Fruit fly (Drosophila melanogaster): ENCODE measurements around the gene CG15747.

CG15747 gene

DNA sequence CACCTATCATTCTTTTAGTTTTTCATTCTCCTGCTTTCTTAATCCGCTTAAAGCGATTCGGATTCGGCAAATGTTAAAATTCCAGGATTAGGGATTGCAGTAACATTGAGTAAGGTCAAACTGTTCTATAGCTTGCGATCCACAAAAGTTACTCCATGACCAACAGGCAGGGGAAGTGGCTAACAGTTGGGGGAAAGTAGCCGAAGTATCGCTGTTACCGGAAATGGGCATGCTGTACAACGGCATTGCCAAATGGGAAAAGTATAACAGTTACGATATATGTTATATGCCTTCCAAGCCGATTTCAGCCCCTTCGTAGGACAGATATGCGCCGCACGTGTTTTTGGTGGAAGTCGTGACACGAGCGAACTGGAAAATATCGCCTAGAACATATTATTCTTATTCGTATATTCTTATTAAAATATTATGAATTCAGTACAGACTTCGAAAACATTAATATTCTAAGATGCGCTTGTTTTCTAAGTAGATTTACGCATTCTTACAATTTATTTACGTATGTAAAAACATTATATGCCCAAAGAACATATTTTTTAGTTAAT lies 20.2 kb downstream of the CG15747 start (continued):
- no peak for TF ChIP-seq Kr (GFP tag; optimal IDR thresholded peaks at IDR 0.05)
- no peak for TF ChIP-seq Hr51 (GFP tag; optimal IDR thresholded peaks at IDR 0.05)
- TF ChIP-seq ase (GFP tag; IDR thresholded peaks at IDR 0.05) = no peak
- no peak for TF ChIP-seq Max (GFP tag; optimal IDR thresholded peaks at IDR 0.05)
- no peak for TF ChIP-seq gcm (GFP tag; optimal IDR thresholded peaks at IDR 0.05)
- TF ChIP-seq CG7963 (GFP tag; IDR thresholded peaks at IDR 0.05; ENCODE audit: partially characterized antibody) = 0 out of 3 replicates have a peak, but pooled peaks have one; percentile 47
- no peak for TF ChIP-seq CG12104 (GFP tag; optimal IDR thresholded peaks at IDR 0.05)
- no peak for TF ChIP-seq CG6854 (GFP tag; optimal IDR thresholded peaks at IDR 0.05)
- TF ChIP-seq CG30431 (GFP tag; optimal IDR thresholded peaks at IDR 0.05) = no peak
- TF ChIP-seq CG6813 (GFP tag; optimal IDR thresholded peaks at IDR 0.05) = no peak
- TF ChIP-seq Aef1 (GFP tag; IDR thresholded peaks at IDR 0.05) = no peak
- TF ChIP-seq CG2678 (tag; optimal IDR thresholded peaks at IDR 0.05) = no peak
- TF ChIP-seq Sin3A (optimal IDR thresholded peaks at IDR 0.05) = no peak
- TF ChIP-seq gce (GFP tag; IDR thresholded peaks at IDR 0.05) = no peak
- TF ChIP-seq Six4 (GFP tag; optimal IDR thresholded peaks at IDR 0.05) = no peak
- no peak for TF ChIP-seq H15 (GFP tag; IDR thresholded peaks at IDR 0.05)
- no peak for TF ChIP-seq NfI (GFP tag; optimal IDR thresholded peaks at IDR 0.05)
- TF ChIP-seq gro (GFP tag; optimal IDR thresholded peaks at IDR 0.05) = no peak
- TF ChIP-seq CG4707 (GFP tag; optimal IDR thresholded peaks at IDR 0.05) = no peak
- no peak for TF ChIP-seq Side (GFP tag; optimal IDR thresholded peaks at IDR 0.05)
- no peak for TF ChIP-seq pzg (GFP tag; optimal IDR thresholded peaks at IDR 0.05)
- TF ChIP-seq ab (GFP tag; optimal IDR thresholded peaks at IDR 0.05) = no peak
- no peak for TF ChIP-seq CG2889 (GFP tag; IDR thresholded peaks at IDR 0.05)
- no peak for TF ChIP-seq CG3407 (GFP tag; optimal IDR thresholded peaks at IDR 0.05)
- no peak for TF ChIP-seq Hr78 (GFP tag; optimal IDR thresholded peaks at IDR 0.05)
- TF ChIP-seq Lpt (GFP tag; optimal IDR thresholded peaks at IDR 0.05) = no peak
- no peak for TF ChIP-seq CG43689 (GFP tag; IDR thresholded peaks at IDR 0.05)
- TF ChIP-seq YL-1 (GFP tag; optimal IDR thresholded peaks at IDR 0.05) = no peak
- no peak for TF ChIP-seq zen (tag; optimal IDR thresholded peaks at IDR 0.05)
- TF ChIP-seq CG6272 (GFP tag; IDR thresholded peaks at IDR 0.05) = no peak
- no peak for TF ChIP-seq jumu (GFP tag; optimal IDR thresholded peaks at IDR 0.05)
- TF ChIP-seq gt (GFP tag; IDR thresholded peaks at IDR 0.05) = no peak
- no peak for TF ChIP-seq B-H1 (GFP tag; IDR thresholded peaks at IDR 0.05)
- no peak for TF ChIP-seq pita (GFP tag; optimal IDR thresholded peaks at IDR 0.05)
- TF ChIP-seq CG13624 (GFP tag; optimal IDR thresholded peaks at IDR 0.05) = no peak
- no peak for TF ChIP-seq trh (GFP tag; optimal IDR thresholded peaks at IDR 0.05)
- no peak for TF ChIP-seq Oli (tag; optimal IDR thresholded peaks at IDR 0.05)
- no peak for TF ChIP-seq Trl (optimal IDR thresholded peaks at IDR 0.05)
- TF ChIP-seq Trl (GFP tag; optimal IDR thresholded peaks at IDR 0.05) = no peak
- no peak for TF ChIP-seq esg (GFP tag; conservative IDR thresholded peaks at IDR 0.05)
- no peak for TF ChIP-seq ato (GFP tag; IDR thresholded peaks at IDR 0.05; ENCODE audit: partially characterized antibody)
- TF ChIP-seq pb (GFP tag; optimal IDR thresholded peaks at IDR 0.05) = no peak
- no peak for TF ChIP-seq Stat92E (GFP tag; optimal IDR thresholded peaks at IDR 0.05)
- peak; percentile 44; the same call in 1 of the 3 replicates for TF ChIP-seq CG6791 (GFP tag; IDR thresholded peaks at IDR 0.05; ENCODE audit: partially characterized antibody)
- no peak for TF ChIP-seq Mes4 (GFP tag; optimal IDR thresholded peaks at IDR 0.05)
- TF ChIP-seq abd-A (tag; optimal IDR thresholded peaks at IDR 0.05) = peak; percentile 21
- peak; percentile 76 for TF ChIP-seq Deaf1 (tag; optimal IDR thresholded peaks at IDR 0.05)
- no peak for TF ChIP-seq Ets65A (GFP tag)
- TF ChIP-seq CG9437 (GFP tag; optimal IDR thresholded peaks at IDR 0.05) = no peak
- TF ChIP-seq CG2199 (GFP tag; IDR thresholded peaks at IDR 0.05) = no peak
- no peak for TF ChIP-seq CG14441 (GFP tag; IDR thresholded peaks at IDR 0.05)
- TF ChIP-seq chn (GFP tag; optimal IDR thresholded peaks at IDR 0.05) = no peak
